Worm (Caenorhabditis elegans) whole organism, L4/young adult: Measurements from ENCODE around the gene F35H10.10.

Source experiments
- W03F9.2 ChIP-seq: fragments of 150-350 bp; optimal IDR thresholded peaks from 2 replicates; lab custom pipeline; 2014; ENCODE audit warnings: missing biosample characterization, missing genetic modification characterization
- him-1 ChIP-seq: sonication (generic microtip); optimal IDR thresholded peaks from 2 replicates; lab custom pipeline; 2016; ENCODE audit warnings: missing genotype, missing genetic modification reagents, missing genetic modification characterization, missing compliant biosample characterization

DNA sequence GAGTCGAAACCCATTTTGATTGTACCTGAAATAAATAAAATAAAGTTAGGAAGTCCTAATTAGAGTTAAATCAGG lies 23.4 kb downstream of the F35H10.10 start, which contains the start of gene nucl-1:
- TF ChIP-seq him-1 (tag; lab: Kevin White, UChicago): no peak
- TF ChIP-seq W03F9.2 (tag; lab: Kevin White, UChicago): no peak
